Worm (Caenorhabditis elegans) whole organism, L1 larva: ENCODE data around the gene Y45G5AM.7.

ENCODE experiments used
- C34B4.2 ChIP-seq: sonication (generic microtip); optimal IDR thresholded peaks from 2 replicates; lab custom pipeline; 2017; ENCODE audit warnings: mild to moderate bottlenecking, missing genetic modification characterization, missing compliant biosample characterization
- aly-2 ChIP-seq: fragments of 150-350 bp; optimal IDR thresholded peaks from 2 replicates; lab custom pipeline; 2014; ENCODE audit warnings: missing biosample characterization, missing genetic modification characterization
- blmp-1 ChIP-seq: fragments of 150-350 bp; optimal IDR thresholded peaks from 2 replicates; lab custom pipeline; 2014; ENCODE audit warnings: missing biosample characterization, missing genetic modification characterization
- ceh-8 ChIP-seq: fragments of 200-800 bp; sonication (Bioruptor generic); optimal IDR thresholded peaks from 2 replicates; lab custom pipeline; 2018; ENCODE audit warnings: mild to moderate bottlenecking, missing genetic modification characterization, moderate library complexity, missing compliant biosample characterization
- ceh-88 ChIP-seq: fragments of 200-800 bp; sonication (Bioruptor generic); IDR thresholded peaks from 2 replicates; pipeline ENCODE4 v1.3.6; 2022; ENCODE audit warnings: missing genetic modification characterization, missing compliant biosample characterization
- ceh-90 ChIP-seq: sonication (generic microtip); optimal IDR thresholded peaks from 2 replicates; lab custom pipeline; 2016; ENCODE audit warnings: missing genetic modification characterization, missing compliant biosample characterization
- dpl-1 ChIP-seq, 3 experiments: fragments of 150-350 bp in 2 of 3; sonication (generic microtip) in 1 of 3; optimal IDR thresholded peaks; 2 replicates each; lab custom pipeline; 2014 to 2017; ENCODE audit warnings: missing biosample characterization in 3 of 3, missing genetic modification characterization in 3 of 3, missing genetic modification reagents in 3 of 3
- dsc-1 ChIP-seq: sonication (generic microtip); optimal IDR thresholded peaks from 2 replicates; lab custom pipeline; 2016; ENCODE audit warnings: mild to moderate bottlenecking, missing genetic modification characterization, missing compliant biosample characterization
- egl-27 ChIP-seq, 2 experiments: fragments of 150-350 bp in 1 of 2; sonication (generic microtip); optimal IDR thresholded peaks; 3 replicates each; lab custom pipeline; 2017 to 2018; ENCODE audit warnings: missing biosample characterization in 2 of 2, missing genetic modification characterization in 2 of 2, missing genetic modification reagents in 2 of 2
- elt-2 ChIP-seq: sonication (generic microtip); optimal IDR thresholded peaks from 2 replicates; lab custom pipeline; 2016; ENCODE audit warnings: missing genetic modification characterization, mild to moderate bottlenecking, inconsistent platforms, missing compliant biosample characterization, missing genetic modification reagents
- ets-5 ChIP-seq: fragments of 200-800 bp; sonication (Bioruptor generic); IDR thresholded peaks from 2 replicates; pipeline ENCODE4 v1.3.6; 2022; ENCODE audit warnings: missing genetic modification characterization, missing compliant biosample characterization
- fkh-8 ChIP-seq: sonication (generic microtip); optimal IDR thresholded peaks from 2 replicates; lab custom pipeline; 2016; ENCODE audit warnings: mild to moderate bottlenecking, missing genetic modification characterization, missing compliant biosample characterization
- fos-1 ChIP-seq: fragments of 150-350 bp; optimal IDR thresholded peaks from 2 replicates; lab custom pipeline; 2014; ENCODE audit warnings: missing biosample characterization, missing genetic modification characterization
- grh-1 ChIP-seq: fragments of 200-800 bp; sonication (Bioruptor generic); IDR thresholded peaks from 2 replicates; pipeline ENCODE4 v1.3.6; 2022; ENCODE audit warnings: missing genetic modification reagents, missing genetic modification characterization, missing compliant biosample characterization
- hpl-2 ChIP-seq: fragments of 150-350 bp; optimal IDR thresholded peaks from 2 replicates; lab custom pipeline; 2014; ENCODE audit warnings: missing biosample characterization, missing genetic modification reagents, missing genetic modification characterization
- irx-1 ChIP-seq: sonication (generic microtip); optimal IDR thresholded peaks from 2 replicates; lab custom pipeline; 2016; ENCODE audit warnings: missing genetic modification characterization, missing compliant biosample characterization
- jun-1 ChIP-seq: fragments of 150-350 bp; optimal IDR thresholded peaks from 2 replicates; lab custom pipeline; 2014; ENCODE audit warnings: missing biosample characterization, missing genetic modification reagents, missing genetic modification characterization
- lin-13 ChIP-seq: fragments of 150-350 bp; optimal IDR thresholded peaks from 2 replicates; lab custom pipeline; 2014; ENCODE audit warnings: missing biosample characterization, missing genetic modification reagents, missing genetic modification characterization
- lin-14 ChIP-seq: fragments of 200-800 bp; sonication (Bioruptor generic); optimal IDR thresholded peaks from 2 replicates; lab custom pipeline; 2018; ENCODE audit warnings: mild to moderate bottlenecking, missing genetic modification characterization, moderate library complexity, missing compliant biosample characterization
- lin-35 ChIP-seq, 2 experiments: fragments of 150-350 bp; optimal IDR thresholded peaks; 2 replicates each; lab custom pipeline; 2014; ENCODE audit warnings: missing biosample characterization in 2 of 2, missing genetic modification characterization in 2 of 2, missing genetic modification reagents in 2 of 2
- lin-39 ChIP-seq: fragments of 150-350 bp; optimal IDR thresholded peaks from 2 replicates; lab custom pipeline; 2014; ENCODE audit warnings: missing biosample characterization, missing genetic modification reagents, missing genetic modification characterization
- lir-3 ChIP-seq: sonication (generic microtip); optimal IDR thresholded peaks from 2 replicates; lab custom pipeline; 2016; ENCODE audit warnings: mild to moderate bottlenecking, missing genetic modification characterization, moderate library complexity, missing compliant biosample characterization; ENCODE audit not compliant: poor library complexity
- lsy-2 ChIP-seq, 2 experiments: fragments of 150-350 bp; optimal IDR thresholded peaks; 2 replicates each; lab custom pipeline; 2014; ENCODE audit warnings: missing biosample characterization in 2 of 2, missing genetic modification characterization in 2 of 2
- mdl-1 ChIP-seq, 2 experiments: fragments of 150-350 bp; optimal IDR thresholded peaks; 2 replicates each; lab custom pipeline; 2014 to 2017; ENCODE audit warnings: missing biosample characterization in 2 of 2, missing genetic modification characterization in 2 of 2, inconsistent platforms in 1 of 2
- mef-2 ChIP-seq: fragments of 150-350 bp; optimal IDR thresholded peaks from 2 replicates; lab custom pipeline; 2014; ENCODE audit warnings: missing biosample characterization, missing genetic modification characterization
- mep-1 ChIP-seq: fragments of 150-350 bp; optimal IDR thresholded peaks from 2 replicates; lab custom pipeline; 2014; ENCODE audit warnings: missing biosample characterization, missing genetic modification characterization
- nhr-11 ChIP-seq: fragments of 150-350 bp; optimal IDR thresholded peaks from 2 replicates; lab custom pipeline; 2014; ENCODE audit warnings: missing biosample characterization, missing genetic modification characterization
- nhr-12 ChIP-seq: sonication (generic microtip); optimal IDR thresholded peaks from 2 replicates; lab custom pipeline; 2017; ENCODE audit warnings: missing biosample characterization, missing genetic modification characterization
- nhr-19 ChIP-seq: fragments of 200-800 bp; sonication (Bioruptor generic); conservative IDR thresholded peaks from 2 replicates; pipeline ENCODE4 v1.3.6; 2022; ENCODE audit warnings: missing genetic modification characterization, missing compliant biosample characterization
- nhr-20 ChIP-seq: sonication (generic microtip); optimal IDR thresholded peaks from 2 replicates; lab custom pipeline; 2016; ENCODE audit warnings: mild to moderate bottlenecking, missing genetic modification characterization, missing compliant biosample characterization
- nhr-47 ChIP-seq: sonication (generic microtip); optimal IDR thresholded peaks from 2 replicates; lab custom pipeline; 2016; ENCODE audit warnings: mild to moderate bottlenecking, missing genetic modification characterization, moderate library complexity, missing compliant biosample characterization
- nhr-71 ChIP-seq: sonication (generic microtip); optimal IDR thresholded peaks from 2 replicates; lab custom pipeline; 2016; ENCODE audit warnings: mild to moderate bottlenecking, missing genetic modification characterization, moderate library complexity, missing compliant biosample characterization
- nhr-77 ChIP-seq: fragments of 150-350 bp; optimal IDR thresholded peaks from 2 replicates; lab custom pipeline; 2014; ENCODE audit warnings: missing biosample characterization, missing genetic modification characterization
- nhr-84 ChIP-seq: sonication (generic microtip); optimal IDR thresholded peaks from 2 replicates; lab custom pipeline; 2017; ENCODE audit warnings: missing biosample characterization, missing genetic modification characterization
- nhr-85 ChIP-seq: sonication (generic microtip); peaks from one replicate; lab custom pipeline; 2016; ENCODE audit warnings: missing genetic modification characterization, inconsistent platforms, missing compliant biosample characterization
- nhr-90 ChIP-seq: sonication (generic microtip); optimal IDR thresholded peaks from 2 replicates; lab custom pipeline; 2016; ENCODE audit warnings: mild to moderate bottlenecking, missing genetic modification characterization, missing compliant biosample characterization; ENCODE audit not compliant: poor library complexity
- pqm-1 ChIP-seq: sonication (generic microtip); optimal IDR thresholded peaks from 3 replicates; lab custom pipeline; 2017; ENCODE audit warnings: missing biosample characterization, missing genetic modification characterization
- skn-1 ChIP-seq: fragments of 150-350 bp; optimal IDR thresholded peaks from 2 replicates; lab custom pipeline; 2014; ENCODE audit warnings: missing biosample characterization, missing genetic modification characterization
- snpc-4 ChIP-seq: fragments of 150-350 bp; optimal IDR thresholded peaks from 2 replicates; lab custom pipeline; 2014; ENCODE audit warnings: missing biosample characterization, missing genetic modification characterization
- snu-23 ChIP-seq: sonication (generic microtip); optimal IDR thresholded peaks from 2 replicates; lab custom pipeline; 2016; ENCODE audit warnings: missing genetic modification characterization, missing compliant biosample characterization
- sox-4 ChIP-seq: sonication (generic microtip); optimal IDR thresholded peaks from 2 replicates; lab custom pipeline; 2016; ENCODE audit warnings: missing genetic modification characterization, missing compliant biosample characterization
- swsn-7 ChIP-seq: sonication (generic microtip); optimal IDR thresholded peaks from 2 replicates; lab custom pipeline; 2016; ENCODE audit warnings: missing genetic modification characterization, missing compliant biosample characterization
- tbx-2 ChIP-seq: sonication (generic microtip); optimal IDR thresholded peaks from 2 replicates; lab custom pipeline; 2016; ENCODE audit warnings: missing genetic modification characterization, missing compliant biosample characterization
- unc-130 ChIP-seq: fragments of 150-350 bp; optimal IDR thresholded peaks from 2 replicates; lab custom pipeline; 2017; ENCODE audit warnings: missing biosample characterization, missing genetic modification characterization, inconsistent platforms
- unc-62 ChIP-seq: fragments of 150-350 bp; optimal IDR thresholded peaks from 2 replicates; lab custom pipeline; 2014; ENCODE audit warnings: missing biosample characterization, missing genetic modification reagents, missing genetic modification characterization
- unc-86 ChIP-seq: sonication (generic microtip); optimal IDR thresholded peaks from 2 replicates; lab custom pipeline; 2016; ENCODE audit warnings: missing genetic modification characterization, missing compliant biosample characterization
- vab-15 ChIP-seq: sonication (generic microtip); optimal IDR thresholded peaks from 2 replicates; lab custom pipeline; 2017; ENCODE audit warnings: missing genotype, mild to moderate bottlenecking, missing genetic modification characterization, missing compliant biosample characterization
- xbp-1 ChIP-seq: sonication (generic microtip); optimal IDR thresholded peaks from 2 replicates; lab custom pipeline; 2016; ENCODE audit warnings: missing genetic modification characterization, missing compliant biosample characterization
- ztf-4 ChIP-seq: fragments of 150-350 bp; optimal IDR thresholded peaks from 2 replicates; lab custom pipeline; 2014; ENCODE audit warnings: missing biosample characterization, missing genetic modification characterization

Gene Y45G5AM.7

ce11 chrV:4187144-4187485, 17.1 kb upstream of the Y45G5AM.7 start, which contains the start of gene nhr-114:
Gene nhr-114, plus strand, starts transcription at chrV:4187202.
- TF ChIP-seq ceh-8 (GFP tag; lab: Kevin White, UChicago), result no peak
- TF ChIP-seq pqm-1 (tag; lab: Kevin White, UChicago), result no peak
- peak; percentile 77 for TF ChIP-seq snpc-4 (tag; lab: Kevin White, UChicago)
- TF ChIP-seq nhr-85 (tag; lab: Kevin White, UChicago), result peak; percentile 19
- peak; percentile 27 for TF ChIP-seq mep-1 (tag; lab: Kevin White, UChicago)
- TF ChIP-seq lin-13, result no peak
- TF ChIP-seq skn-1 (tag; lab: Kevin White, UChicago), result no peak
- no peak for TF ChIP-seq nhr-12 (tag; lab: Kevin White, UChicago)
- no peak for TF ChIP-seq ceh-90 (tag; lab: Kevin White, UChicago)
- no peak for TF ChIP-seq unc-62 (GFP tag; lab: Kevin White, UChicago)
- TF ChIP-seq fos-1 (tag; lab: Kevin White, UChicago), result no peak
- no peak for TF ChIP-seq nhr-11
- TF ChIP-seq, all 84 proteins: peak for 3

ce11 chrV:4186453-4187143, 16.6 kb upstream of the Y45G5AM.7 start:
- no peak for TF ChIP-seq lir-3
- no peak for TF ChIP-seq fkh-8 (tag; lab: Kevin White, UChicago)
- no peak for TF ChIP-seq lin-39
- TF ChIP-seq mdl-1 (tag; optimal IDR thresholded peaks at IDR 0.05; lab: Kevin White, UChicago), result peak in 1 of 2 experiments; percentile 20
- no peak for TF ChIP-seq unc-86
- TF ChIP-seq nhr-47 (tag; lab: Kevin White, UChicago), result peak; percentile 32
- no peak for TF ChIP-seq swsn-7 (tag; lab: Kevin White, UChicago)
- no peak for TF ChIP-seq egl-27 (tag; optimal IDR thresholded peaks at IDR 0.05; lab: Kevin White, UChicago)
- no peak for TF ChIP-seq lsy-2 (tag; optimal IDR thresholded peaks at IDR 0.05; lab: Kevin White, UChicago)
- peak; percentile 12 for TF ChIP-seq xbp-1 (tag; lab: Kevin White, UChicago)
- peak in 1 of 3 experiments; percentile 19 for TF ChIP-seq dpl-1 (GFP tag; optimal IDR thresholded peaks at IDR 0.05; lab: Kevin White, UChicago)
- TF ChIP-seq sox-4 (tag; lab: Kevin White, UChicago), result no peak
- peak; percentile 27; the same call in 1 of the 2 replicates for TF ChIP-seq grh-1 (GFP tag; lab: Robert Waterston, UW)
- TF ChIP-seq unc-130, result no peak
- no peak for TF ChIP-seq hpl-2
- TF ChIP-seq nhr-11, result no peak
- peak; percentile 54 for TF ChIP-seq nhr-85 (tag; lab: Kevin White, UChicago)
- TF ChIP-seq ceh-88 (GFP tag; lab: Robert Waterston, UW), result no peak
- TF ChIP-seq C34B4.2, result no peak
- peak; percentile 57 for TF ChIP-seq nhr-90 (tag; lab: Kevin White, UChicago)
- TF ChIP-seq lin-35 (GFP tag; optimal IDR thresholded peaks at IDR 0.05; lab: Kevin White, UChicago), result peak in 1 of 2 experiments; percentile 1
- TF ChIP-seq nhr-71 (tag; lab: Kevin White, UChicago), result peak; percentile 78
- no peak for TF ChIP-seq ceh-90 (tag; lab: Kevin White, UChicago)
- TF ChIP-seq ets-5 (GFP tag; lab: Robert Waterston, UW), result no peak
- no peak for TF ChIP-seq mef-2 (tag; lab: Kevin White, UChicago)
- TF ChIP-seq nhr-84 (tag; lab: Kevin White, UChicago), result no peak
- TF ChIP-seq lin-14 (GFP tag; lab: Kevin White, UChicago), result peak; percentile 78
- no peak for TF ChIP-seq tbx-2 (tag; lab: Kevin White, UChicago)
- TF ChIP-seq aly-2 (tag; lab: Kevin White, UChicago), result no peak
- TF ChIP-seq nhr-19 (GFP tag; lab: Robert Waterston, UW), result peak; percentile 68
- peak; percentile 70 for TF ChIP-seq elt-2 (tag; lab: Kevin White, UChicago)
- TF ChIP-seq nhr-77 (tag; lab: Kevin White, UChicago), result no peak
- TF ChIP-seq blmp-1 (tag; lab: Kevin White, UChicago), result peak; percentile 16
- TF ChIP-seq ztf-4, result no peak
- TF ChIP-seq dsc-1 (tag; lab: Kevin White, UChicago), result no peak
- no peak for TF ChIP-seq snpc-4 (tag; lab: Kevin White, UChicago)
- no peak for TF ChIP-seq vab-15
- peak; percentile 36 for TF ChIP-seq snu-23 (GFP tag; lab: Kevin White, UChicago)
- TF ChIP-seq irx-1 (tag; lab: Kevin White, UChicago), result no peak
- TF ChIP-seq nhr-20 (tag; lab: Kevin White, UChicago), result peak; percentile 64
- TF ChIP-seq jun-1 (tag; lab: Kevin White, UChicago), result no peak
- TF ChIP-seq mep-1 (tag; lab: Kevin White, UChicago), result no peak
